Worm (Caenorhabditis elegans): ENCODE results near the gene nipa-1.

DNA sequence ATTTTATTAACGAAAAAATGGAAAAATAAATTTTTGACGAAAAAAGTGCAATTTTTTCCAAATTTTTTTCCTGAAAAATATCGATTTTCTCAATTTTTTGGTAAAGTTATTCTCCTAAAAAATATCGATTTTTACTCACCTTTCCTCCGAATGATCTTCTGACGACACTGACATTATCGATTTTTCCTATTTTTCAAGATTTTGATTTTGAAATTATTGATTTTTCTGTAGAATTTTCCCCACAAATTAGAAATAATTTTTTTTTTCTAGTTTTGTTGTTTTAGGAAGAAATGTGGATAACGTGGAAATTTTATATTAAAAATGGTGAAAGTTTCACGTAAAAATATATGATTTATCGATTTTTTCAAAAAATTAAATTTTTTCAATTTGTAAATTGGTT, 15.4 kb downstream of the nipa-1 start:
- TF ChIP-seq ztf-29 (GFP tag; IDR thresholded peaks at IDR 0.05) (no peak), ztf-23 (GFP tag; IDR thresholded peaks at IDR 0.05) (no peak), ref-1 (GFP tag; conservative IDR thresholded peaks at IDR 0.05) (no peak), cog-1 (tag; optimal IDR thresholded peaks at IDR 0.05) (no peak), T22C8.4 (GFP tag; IDR thresholded peaks at IDR 0.05) (no peak; the same call in 1 of the 2 replicates), flt-1 (GFP tag; IDR thresholded peaks at IDR 0.05) (no peak), med-1 (GFP tag; optimal IDR thresholded peaks at IDR 0.05; ENCODE audit: insufficient read depth) (no peak), tab-1 (GFP tag; IDR thresholded peaks at IDR 0.05) (no peak), klf-2 (GFP tag; conservative IDR thresholded peaks at IDR 0.05) (no peak)

Data from whole organism, midembryonic.